Fruit fly (Drosophila melanogaster) whole organism, embryonic: Measurements from ENCODE around the gene prt.

Source experiments
- Bdp1 ChIP-seq: fragments of 200-800 bp; sonication (Bioruptor generic); optimal IDR thresholded peaks from 3 replicates; lab custom pipeline; 2016; ENCODE audit warnings: missing biosample characterization, missing genetic modification characterization
- CG1024 ChIP-seq: fragments of 200-800 bp; sonication (Bioruptor generic); IDR thresholded peaks from 2 replicates; pipeline ENCODE4 v1.3.6; 2022; ENCODE audit warnings: missing biosample characterization, missing genetic modification characterization
- CG10366 ChIP-seq: fragments of 200-800 bp; sonication (Bioruptor generic); IDR thresholded peaks from 2 replicates; pipeline ENCODE4 v1.3.6; 2022; ENCODE audit warnings: missing biosample characterization, missing genetic modification characterization
- CG10543 ChIP-seq: fragments of 200-800 bp; sonication (Bioruptor generic); optimal IDR thresholded peaks from 3 replicates; lab custom pipeline; 2017; ENCODE audit warnings: missing biosample characterization, mild to moderate bottlenecking, missing genetic modification characterization, moderate library complexity
- CG11398 ChIP-seq: fragments of 200-800 bp; sonication (Bioruptor generic); optimal IDR thresholded peaks from 2 replicates; lab custom pipeline; 2016; ENCODE audit warnings: missing biosample characterization, missing genetic modification characterization
- CG12659 ChIP-seq: fragments of 200-800 bp; sonication (Bioruptor generic); optimal IDR thresholded peaks from 3 replicates; lab custom pipeline; 2017; ENCODE audit warnings: mild to moderate bottlenecking, missing biosample characterization, missing genetic modification reagents, missing genetic modification characterization
- CG13624 ChIP-seq: fragments of 200-800 bp; sonication (Bioruptor generic); optimal IDR thresholded peaks from 2 replicates; lab custom pipeline; 2016; ENCODE audit warnings: missing biosample characterization, missing genetic modification characterization
- CG17361 ChIP-seq: fragments of 200-800 bp; sonication (Bioruptor generic); IDR thresholded peaks from 3 replicates; pipeline ENCODE4 v1.3.6; 2022; ENCODE audit warnings: missing biosample characterization, missing genetic modification characterization
- CG18599 ChIP-seq: fragments of 200-800 bp; sonication (Bioruptor generic); optimal IDR thresholded peaks from 3 replicates; lab custom pipeline; 2017; ENCODE audit warnings: missing biosample characterization, missing genetic modification characterization, mild to moderate bottlenecking, moderate library complexity, missing genetic modification reagents
- CG18619 ChIP-seq: fragments of 200-800 bp; sonication (Bioruptor generic); optimal IDR thresholded peaks from 3 replicates; lab custom pipeline; 2017; ENCODE audit warnings: missing biosample characterization, mild to moderate bottlenecking, missing genetic modification characterization
- CG2116 ChIP-seq: fragments of 200-800 bp; sonication (Bioruptor generic); optimal IDR thresholded peaks from 3 replicates; lab custom pipeline; 2018; ENCODE audit warnings: missing biosample characterization, mild to moderate bottlenecking, missing genetic modification characterization
- CG34224 ChIP-seq: fragments of 200-800 bp; sonication (Bioruptor generic); IDR thresholded peaks from 3 replicates; pipeline ENCODE4 v1.3.6; 2022; ENCODE audit warnings: missing biosample characterization, missing genetic modification characterization; ENCODE audit not compliant: partially characterized antibody
- CG34376 ChIP-seq: fragments of 200-800 bp; sonication (Bioruptor generic); optimal IDR thresholded peaks from 2 replicates; lab custom pipeline; 2018; ENCODE audit warnings: missing biosample characterization, mild to moderate bottlenecking, missing genetic modification characterization
- CG3847 ChIP-seq: fragments of 200-800 bp; sonication (Bioruptor generic); IDR thresholded peaks from 2 replicates; pipeline ENCODE4 v1.3.6; 2022; ENCODE audit warnings: missing biosample characterization, missing genetic modification characterization
- CG4360 ChIP-seq: fragments of 200-800 bp; sonication (Bioruptor generic); IDR thresholded peaks from 2 replicates; pipeline ENCODE4 v1.3.6; 2022; ENCODE audit warnings: missing biosample characterization, missing genetic modification characterization
- CG4730 ChIP-seq: fragments of 200-800 bp; sonication (Bioruptor generic); IDR thresholded peaks from 2 replicates; pipeline ENCODE4 v1.3.6; 2022; ENCODE audit warnings: missing biosample characterization, missing genetic modification characterization
- CG5180 ChIP-seq: fragments of 200-800 bp; sonication (Bioruptor generic); optimal IDR thresholded peaks from 3 replicates; lab custom pipeline; 2017; ENCODE audit warnings: missing biosample characterization, missing genetic modification characterization, mild to moderate bottlenecking, moderate library complexity, missing genetic modification reagents
- CG7786 ChIP-seq: fragments of 200-800 bp; sonication (Bioruptor generic); optimal IDR thresholded peaks from 2 replicates; lab custom pipeline; 2016; ENCODE audit warnings: missing biosample characterization, missing genetic modification characterization
- CG8924 ChIP-seq: fragments of 200-800 bp; optimal IDR thresholded peaks from 3 replicates; lab custom pipeline; 2019; ENCODE audit warnings: missing biosample characterization, mild to moderate bottlenecking, missing genetic modification characterization, moderate library complexity
- CG9437 ChIP-seq: fragments of 200-800 bp; sonication (Bioruptor generic); optimal IDR thresholded peaks from 2 replicates; lab custom pipeline; 2018; ENCODE audit warnings: missing biosample characterization, mild to moderate bottlenecking, missing genetic modification characterization
- Dp ChIP-seq: fragments of 200-800 bp; sonication (Bioruptor generic); optimal IDR thresholded peaks from 2 replicates; lab custom pipeline; 2018; ENCODE audit warnings: missing biosample characterization, mild to moderate bottlenecking, missing genetic modification characterization, moderate library complexity
- Dref ChIP-seq: fragments of 200-800 bp; sonication (Bioruptor generic); IDR thresholded peaks from 2 replicates; pipeline ENCODE4 v1.3.6; 2022; ENCODE audit warnings: missing biosample characterization, missing genetic modification characterization
- Hmr ChIP-seq: fragments of 200-800 bp; sonication (Bioruptor generic); optimal IDR thresholded peaks from 3 replicates; lab custom pipeline; 2017; ENCODE audit warnings: mild to moderate bottlenecking, missing biosample characterization, missing genetic modification reagents, missing genetic modification characterization
- Nf-YC ChIP-seq: fragments of 200-800 bp; optimal IDR thresholded peaks from 3 replicates; lab custom pipeline; 2019; ENCODE audit warnings: missing biosample characterization, mild to moderate bottlenecking, missing genetic modification characterization, moderate library complexity
- Pdp1 ChIP-seq, 2 experiments: fragments of 200-800 bp; sonication (Bioruptor generic); optimal IDR thresholded peaks; 3 replicates each; lab custom pipeline; 2016; ENCODE audit warnings: missing biosample characterization in 2 of 2, missing genetic modification characterization in 2 of 2, mild to moderate bottlenecking in 1 of 2, moderate library complexity in 1 of 2
- Usf ChIP-seq: fragments of 200-800 bp; sonication (Bioruptor generic); optimal IDR thresholded peaks from 2 replicates; lab custom pipeline; 2017; ENCODE audit warnings: missing genotype, missing biosample characterization, missing genetic modification characterization
- Xbp1 ChIP-seq: fragments of 200-800 bp; sonication (Bioruptor generic); optimal IDR thresholded peaks from 3 replicates; lab custom pipeline; 2016; ENCODE audit warnings: missing biosample characterization, mild to moderate bottlenecking, missing genetic modification characterization
- abd-A ChIP-seq: fragments of 200-800 bp; sonication (Bioruptor generic); optimal IDR thresholded peaks from 3 replicates; lab custom pipeline; 2019; ENCODE audit warnings: missing biosample characterization, mild to moderate bottlenecking, missing genetic modification characterization, moderate library complexity
- al ChIP-seq: fragments of 200-800 bp; sonication (Bioruptor generic); IDR thresholded peaks from 2 replicates; pipeline ENCODE4 v1.3.6; 2022; ENCODE audit warnings: missing biosample characterization, missing genetic modification characterization
- ash1 ChIP-seq: fragments of 200-800 bp; sonication (Bioruptor generic); optimal IDR thresholded peaks from 2 replicates; lab custom pipeline; 2018; ENCODE audit warnings: missing biosample characterization, mild to moderate bottlenecking, missing genetic modification characterization
- crol ChIP-seq: fragments of 200-800 bp; sonication (Bioruptor generic); IDR thresholded peaks from 2 replicates; pipeline ENCODE4 v1.3.6; 2022; ENCODE audit warnings: missing biosample characterization, missing genetic modification characterization
- dpn ChIP-seq, 2 experiments: fragments of 200-800 bp; sonication (Bioruptor generic); optimal IDR thresholded peaks; 3 replicates each; lab custom pipeline; 2016; ENCODE audit warnings: missing biosample characterization in 2 of 2, missing genetic modification characterization in 2 of 2
- exex ChIP-seq: fragments of 200-800 bp; sonication (Bioruptor generic); optimal IDR thresholded peaks from 4 replicates; lab custom pipeline; 2018; ENCODE audit warnings: missing biosample characterization, mild to moderate bottlenecking, missing genetic modification characterization, moderate library complexity
- gsb ChIP-seq: fragments of 200-800 bp; sonication (Bioruptor generic); IDR thresholded peaks from 2 replicates; pipeline ENCODE4 v1.3.6; 2022; ENCODE audit warnings: missing biosample characterization, missing genetic modification characterization
- gt ChIP-seq: fragments of 200-800 bp; sonication (Bioruptor generic); IDR thresholded peaks from 2 replicates; pipeline ENCODE4 v1.3.6; 2022; ENCODE audit warnings: missing biosample characterization, missing genetic modification characterization
- kay ChIP-seq: fragments of 200-800 bp; sonication (Bioruptor generic); optimal IDR thresholded peaks from 2 replicates; lab custom pipeline; 2016; ENCODE audit warnings: missing biosample characterization, missing genetic modification characterization
- ken ChIP-seq: fragments of 200-800 bp; sonication (Bioruptor generic); IDR thresholded peaks from 3 replicates; pipeline ENCODE4 v1.3.6; 2022; ENCODE audit warnings: missing biosample characterization, missing genetic modification characterization
- kni ChIP-seq: fragments of 200-800 bp; sonication (Bioruptor generic); optimal IDR thresholded peaks from 3 replicates; lab custom pipeline; 2017; ENCODE audit warnings: mild to moderate bottlenecking, missing biosample characterization, missing genetic modification reagents, missing genetic modification characterization
- lbe ChIP-seq: fragments of 200-800 bp; sonication (Bioruptor generic); optimal IDR thresholded peaks from 2 replicates; lab custom pipeline; 2016; ENCODE audit warnings: missing biosample characterization, mild to moderate bottlenecking, missing genetic modification characterization
- maf-S ChIP-seq: fragments of 200-800 bp; sonication (Bioruptor generic); optimal IDR thresholded peaks from 2 replicates; lab custom pipeline; 2016; ENCODE audit warnings: missing biosample characterization, missing genetic modification characterization
- mirr ChIP-seq: fragments of 200-800 bp; sonication (Bioruptor generic); optimal IDR thresholded peaks from 3 replicates; lab custom pipeline; 2018; ENCODE audit warnings: missing biosample characterization, mild to moderate bottlenecking, missing genetic modification characterization
- pho ChIP-seq: fragments of 200-800 bp; sonication (Bioruptor generic); optimal IDR thresholded peaks from 2 replicates; lab custom pipeline; 2016; ENCODE audit warnings: missing biosample characterization, missing genetic modification characterization
- pros ChIP-seq: fragments of 200-800 bp; sonication (Bioruptor generic); optimal IDR thresholded peaks from 3 replicates; lab custom pipeline; 2019; ENCODE audit warnings: missing biosample characterization, mild to moderate bottlenecking, missing genetic modification characterization, moderate library complexity
- psq ChIP-seq: fragments of 200-800 bp; sonication (Bioruptor generic); optimal IDR thresholded peaks from 2 replicates; lab custom pipeline; 2017; ENCODE audit warnings: missing biosample characterization, missing genetic modification characterization
- repo ChIP-seq: fragments of 200-800 bp; sonication (Bioruptor generic); optimal IDR thresholded peaks from 2 replicates; lab custom pipeline; 2016; ENCODE audit warnings: missing biosample characterization, missing genetic modification characterization
- rib ChIP-seq: fragments of 200-800 bp; sonication (Bioruptor generic); IDR thresholded peaks from 2 replicates; pipeline ENCODE4 v1.3.6; 2022; ENCODE audit warnings: missing biosample characterization, missing genetic modification characterization
- sd ChIP-seq: fragments of 200-800 bp; sonication (Bioruptor generic); optimal IDR thresholded peaks from 3 replicates; lab custom pipeline; 2018; ENCODE audit warnings: missing biosample characterization, mild to moderate bottlenecking, missing genetic modification characterization, moderate library complexity
- sr ChIP-seq: fragments of 200-800 bp; sonication (Bioruptor generic); IDR thresholded peaks from 3 replicates; pipeline ENCODE4 v1.3.6; 2022; ENCODE audit warnings: missing biosample characterization, missing genetic modification characterization
- ssp ChIP-seq: fragments of 200-800 bp; sonication (Bioruptor generic); IDR thresholded peaks from 2 replicates; pipeline ENCODE4 v1.3.6; 2022; ENCODE audit warnings: missing biosample characterization, missing genetic modification characterization
- tio ChIP-seq: fragments of 200-800 bp; sonication (Bioruptor generic); optimal IDR thresholded peaks from 2 replicates; lab custom pipeline; 2017; ENCODE audit warnings: missing biosample characterization, missing genetic modification characterization, inconsistent platforms
- yki ChIP-seq: fragments of >200 bp; optimal IDR thresholded peaks from 3 replicates; lab custom pipeline; 2018

Gene prt

DNA sequence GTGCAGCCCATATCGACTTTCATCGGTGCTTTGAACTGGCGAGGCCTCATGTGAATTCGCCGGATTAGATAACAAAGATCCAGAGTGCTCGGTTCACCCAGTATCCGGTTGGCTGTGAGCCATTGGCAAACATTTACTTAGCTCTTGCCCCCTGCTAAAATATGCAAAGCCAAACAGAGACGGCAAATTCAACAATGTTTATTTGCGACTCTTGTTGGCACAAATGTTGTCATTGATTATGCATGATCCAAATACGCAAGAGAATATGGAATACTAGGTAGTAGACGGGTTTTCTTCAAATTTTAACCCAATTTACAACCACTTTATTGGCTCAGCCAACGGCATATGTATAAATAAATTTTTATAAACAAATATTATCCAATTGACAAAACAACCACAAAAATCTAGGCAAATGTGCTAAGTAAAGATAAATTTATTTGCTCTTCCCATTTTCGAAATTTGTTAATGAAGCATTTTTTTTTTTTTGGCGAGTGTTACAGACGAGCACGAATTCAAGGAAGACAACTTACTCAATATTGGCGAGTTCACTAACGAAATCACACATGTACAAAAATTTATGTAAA, 46.2 kb downstream of the prt start (continued):
- TF ChIP-seq kni (GFP tag; lab: Kevin White, UChicago) (no peak), CG10366 (GFP tag; lab: Robert Waterston, UW) (peak; percentile 36; the same call in 1 of the 2 replicates), abd-A (tag; lab: Kevin White, UChicago) (no peak), CG17361 (GFP tag; lab: Robert Waterston, UW) (peak; percentile 28; the same call in 1 of the 3 replicates), Bdp1 (GFP tag; lab: Kevin White, UChicago) (peak; percentile 54), ssp (GFP tag; lab: Robert Waterston, UW) (no peak), repo (GFP tag; lab: Kevin White, UChicago) (no peak), CG9437 (GFP tag; lab: Kevin White, UChicago) (peak; percentile 19), CG3847 (GFP tag; lab: Robert Waterston, UW) (peak; percentile 50; the same call in 1 of the 2 replicates), pho (GFP tag; lab: Kevin White, UChicago) (peak; percentile 77), al (peak; percentile 39; the same call in 1 of the 2 replicates), CG4360 (GFP tag; lab: Robert Waterston, UW) (no peak), lbe (GFP tag; lab: Kevin White, UChicago) (peak; percentile 71), CG10543 (GFP tag; lab: Kevin White, UChicago) (peak; percentile 46), CG7786 (GFP tag; lab: Kevin White, UChicago) (peak; percentile 71), Usf (peak; percentile 15), maf-S (GFP tag; lab: Kevin White, UChicago) (peak; percentile 63), gsb (GFP tag; lab: Robert Waterston, UW) (peak; percentile 73), psq (GFP tag; lab: Kevin White, UChicago) (peak; percentile 11), Dref (GFP tag; lab: Robert Waterston, UW) (no peak), sd (tag; lab: Kevin White, UChicago) (peak; percentile 49), exex (tag; lab: Kevin White, UChicago) (peak; percentile 32), CG34376 (GFP tag; lab: Kevin White, UChicago) (peak; percentile 30), CG8924 (tag; lab: Kevin White, UChicago) (peak; percentile 34), ken (GFP tag; lab: Robert Waterston, UW) (no peak), mirr (GFP tag; lab: Kevin White, UChicago) (peak; percentile 86), CG5180 (peak; percentile 42), CG13624 (GFP tag; lab: Kevin White, UChicago) (peak; percentile 49), ash1 (GFP tag; lab: Kevin White, UChicago) (peak; percentile 62), CG1024 (GFP tag; lab: Robert Waterston, UW) (no peak), CG34224 (no peak), sr (no peak), Nf-YC (tag; lab: Kevin White, UChicago) (peak; percentile 34), Xbp1 (GFP tag; lab: Kevin White, UChicago) (peak; percentile 9), gt (GFP tag; lab: Robert Waterston, UW) (no peak), pros (GFP tag; lab: Kevin White, UChicago) (no peak), rib (GFP tag; lab: Robert Waterston, UW) (peak; percentile 81), CG18599 (GFP tag; lab: Kevin White, UChicago) (peak; percentile 87), CG12659 (GFP tag; lab: Kevin White, UChicago) (peak; percentile 77), CG4730 (GFP tag; lab: Robert Waterston, UW) (peak; percentile 47; the same call in 1 of the 2 replicates), tio (peak; percentile 6), crol (no peak), dpn (GFP tag; optimal IDR thresholded peaks at IDR 0.05; lab: Kevin White, UChicago) (peak; percentile 36 to 59), yki (no peak), CG2116 (GFP tag; lab: Kevin White, UChicago) (peak; percentile 24), kay (GFP tag; lab: Kevin White, UChicago) (no peak), Pdp1 (GFP tag; optimal IDR thresholded peaks at IDR 0.05; lab: Kevin White, UChicago) (peak; percentile 4 to 43), Hmr (GFP tag; lab: Kevin White, UChicago) (peak; percentile 93), Dp (GFP tag; lab: Kevin White, UChicago) (no peak), CG18619 (peak; percentile 78), CG11398 (GFP tag; lab: Kevin White, UChicago) (peak; percentile 14)
